Worm (Caenorhabditis elegans) whole organism, L1 larva: ENCODE measurements around the gene srx-17.

ENCODE experiments used
- C04F5.9 ChIP-seq: sonication (generic microtip); optimal IDR thresholded peaks from 2 replicates; lab custom pipeline; 2016; ENCODE audit warnings: missing genetic modification characterization, missing compliant biosample characterization
- C16A3.4 ChIP-seq: fragments of 150-350 bp; optimal IDR thresholded peaks from 2 replicates; lab custom pipeline; 2014; ENCODE audit warnings: missing biosample characterization, missing genetic modification characterization
- C34B4.2 ChIP-seq: sonication (generic microtip); optimal IDR thresholded peaks from 2 replicates; lab custom pipeline; 2017; ENCODE audit warnings: mild to moderate bottlenecking, missing genetic modification characterization, missing compliant biosample characterization
- Y116A8C.19 ChIP-seq: sonication (generic microtip); optimal IDR thresholded peaks from 2 replicates; lab custom pipeline; 2016; ENCODE audit warnings: missing compliant biosample characterization, missing genetic modification characterization, borderline replicate concordance
- aha-1 ChIP-seq: fragments of 150-350 bp; optimal IDR thresholded peaks from 2 replicates; lab custom pipeline; 2014; ENCODE audit warnings: missing biosample characterization, missing genetic modification characterization
- aly-2 ChIP-seq: fragments of 150-350 bp; optimal IDR thresholded peaks from 2 replicates; lab custom pipeline; 2014; ENCODE audit warnings: missing biosample characterization, missing genetic modification characterization
- ama-1 ChIP-seq: fragments of 150-350 bp; optimal IDR thresholded peaks from 2 replicates; lab custom pipeline; 2014
- blmp-1 ChIP-seq: fragments of 150-350 bp; optimal IDR thresholded peaks from 2 replicates; lab custom pipeline; 2014; ENCODE audit warnings: missing biosample characterization, missing genetic modification characterization
- ceh-63 ChIP-seq: fragments of 200-800 bp; sonication (Bioruptor generic); optimal IDR thresholded peaks from 2 replicates; lab custom pipeline; 2018; ENCODE audit warnings: mild to moderate bottlenecking, missing genetic modification characterization, missing compliant biosample characterization
- ceh-8 ChIP-seq: fragments of 200-800 bp; sonication (Bioruptor generic); optimal IDR thresholded peaks from 2 replicates; lab custom pipeline; 2018; ENCODE audit warnings: mild to moderate bottlenecking, missing genetic modification characterization, moderate library complexity, missing compliant biosample characterization
- ceh-88 ChIP-seq: fragments of 200-800 bp; sonication (Bioruptor generic); IDR thresholded peaks from 2 replicates; pipeline ENCODE4 v1.3.6; 2022; ENCODE audit warnings: missing genetic modification characterization, missing compliant biosample characterization
- ces-1 ChIP-seq: fragments of 150-350 bp; optimal IDR thresholded peaks from 2 replicates; lab custom pipeline; 2014; ENCODE audit warnings: missing biosample characterization, missing genetic modification reagents, missing genetic modification characterization
- efl-1 ChIP-seq, 4 experiments: fragments of 150-350 bp; optimal IDR thresholded peaks in 3 of 4; peaks in 1 of 4; 1 replicate in 1 of 4; 2 replicates in 3 of 4; lab custom pipeline; 2014; ENCODE audit warnings: missing biosample characterization in 2 of 4, missing genetic modification characterization in 2 of 4, missing genetic modification reagents in 2 of 4
- egl-13 ChIP-seq: sonication (generic microtip); optimal IDR thresholded peaks from 2 replicates; lab custom pipeline; 2016; ENCODE audit warnings: missing genotype, missing genetic modification reagents, missing genetic modification characterization, missing compliant biosample characterization
- elt-2 ChIP-seq: sonication (generic microtip); optimal IDR thresholded peaks from 2 replicates; lab custom pipeline; 2016; ENCODE audit warnings: missing genetic modification characterization, mild to moderate bottlenecking, inconsistent platforms, missing compliant biosample characterization, missing genetic modification reagents
- ets-5 ChIP-seq: fragments of 200-800 bp; sonication (Bioruptor generic); IDR thresholded peaks from 2 replicates; pipeline ENCODE4 v1.3.6; 2022; ENCODE audit warnings: missing genetic modification characterization, missing compliant biosample characterization
- fkh-10 ChIP-seq: sonication (generic microtip); optimal IDR thresholded peaks from 2 replicates; lab custom pipeline; 2017; ENCODE audit warnings: missing biosample characterization, missing genetic modification reagents, missing genetic modification characterization
- fkh-8 ChIP-seq: sonication (generic microtip); optimal IDR thresholded peaks from 2 replicates; lab custom pipeline; 2016; ENCODE audit warnings: mild to moderate bottlenecking, missing genetic modification characterization, missing compliant biosample characterization
- hlh-17 ChIP-seq: fragments of 200-800 bp; sonication (Bioruptor generic); optimal IDR thresholded peaks from 2 replicates; lab custom pipeline; 2018; ENCODE audit warnings: missing genetic modification characterization, mild to moderate bottlenecking, missing compliant biosample characterization, moderate library complexity, borderline replicate concordance
- hlh-4 ChIP-seq: sonication (generic microtip); optimal IDR thresholded peaks from 2 replicates; lab custom pipeline; 2016; ENCODE audit warnings: mild to moderate bottlenecking, missing genetic modification characterization, missing compliant biosample characterization
- irx-1 ChIP-seq: sonication (generic microtip); optimal IDR thresholded peaks from 2 replicates; lab custom pipeline; 2016; ENCODE audit warnings: missing genetic modification characterization, missing compliant biosample characterization
- isw-1 ChIP-seq: fragments of 200-800 bp; sonication (Bioruptor generic); IDR thresholded peaks from 2 replicates; pipeline ENCODE4 v1.3.6; 2022; ENCODE audit warnings: missing genetic modification characterization, missing compliant biosample characterization
- jun-1 ChIP-seq: fragments of 150-350 bp; optimal IDR thresholded peaks from 2 replicates; lab custom pipeline; 2014; ENCODE audit warnings: missing biosample characterization, missing genetic modification reagents, missing genetic modification characterization
- lin-13 ChIP-seq: fragments of 150-350 bp; optimal IDR thresholded peaks from 2 replicates; lab custom pipeline; 2014; ENCODE audit warnings: missing biosample characterization, missing genetic modification reagents, missing genetic modification characterization
- lin-14 ChIP-seq: fragments of 200-800 bp; sonication (Bioruptor generic); optimal IDR thresholded peaks from 2 replicates; lab custom pipeline; 2018; ENCODE audit warnings: mild to moderate bottlenecking, missing genetic modification characterization, moderate library complexity, missing compliant biosample characterization
- lin-15B ChIP-seq: fragments of 150-350 bp; sonication (generic microtip); optimal IDR thresholded peaks from 3 replicates; lab custom pipeline; 2014; ENCODE audit warnings: missing biosample characterization, missing genetic modification characterization
- lir-3 ChIP-seq: sonication (generic microtip); optimal IDR thresholded peaks from 2 replicates; lab custom pipeline; 2016; ENCODE audit warnings: mild to moderate bottlenecking, missing genetic modification characterization, moderate library complexity, missing compliant biosample characterization; ENCODE audit not compliant: poor library complexity
- lsy-2 ChIP-seq, 2 experiments: fragments of 150-350 bp; optimal IDR thresholded peaks; 2 replicates each; lab custom pipeline; 2014; ENCODE audit warnings: missing biosample characterization in 2 of 2, missing genetic modification characterization in 2 of 2
- mab-9 ChIP-seq: fragments of 200-800 bp; sonication (Bioruptor generic); IDR thresholded peaks from 2 replicates; pipeline ENCODE4 v1.3.6; 2022; ENCODE audit warnings: missing genetic modification reagents, missing genetic modification characterization, missing compliant biosample characterization
- mep-1 ChIP-seq: fragments of 150-350 bp; optimal IDR thresholded peaks from 2 replicates; lab custom pipeline; 2014; ENCODE audit warnings: missing biosample characterization, missing genetic modification characterization
- nhr-11 ChIP-seq: fragments of 150-350 bp; optimal IDR thresholded peaks from 2 replicates; lab custom pipeline; 2014; ENCODE audit warnings: missing biosample characterization, missing genetic modification characterization
- nhr-12 ChIP-seq: sonication (generic microtip); optimal IDR thresholded peaks from 2 replicates; lab custom pipeline; 2017; ENCODE audit warnings: missing biosample characterization, missing genetic modification characterization
- nhr-19 ChIP-seq: fragments of 200-800 bp; sonication (Bioruptor generic); conservative IDR thresholded peaks from 2 replicates; pipeline ENCODE4 v1.3.6; 2022; ENCODE audit warnings: missing genetic modification characterization, missing compliant biosample characterization
- nhr-237 ChIP-seq: fragments of 150-350 bp; optimal IDR thresholded peaks from 2 replicates; lab custom pipeline; 2014; ENCODE audit warnings: missing biosample characterization, missing genetic modification characterization
- nhr-28 ChIP-seq: fragments of 150-350 bp; optimal IDR thresholded peaks from 2 replicates; lab custom pipeline; 2014; ENCODE audit warnings: missing biosample characterization, missing genetic modification characterization
- nhr-71 ChIP-seq: sonication (generic microtip); optimal IDR thresholded peaks from 2 replicates; lab custom pipeline; 2016; ENCODE audit warnings: mild to moderate bottlenecking, missing genetic modification characterization, moderate library complexity, missing compliant biosample characterization
- nhr-76 ChIP-seq: sonication (generic microtip); optimal IDR thresholded peaks from 2 replicates; lab custom pipeline; 2017; ENCODE audit warnings: missing biosample characterization, missing genetic modification characterization
- nhr-84 ChIP-seq: sonication (generic microtip); optimal IDR thresholded peaks from 2 replicates; lab custom pipeline; 2017; ENCODE audit warnings: missing biosample characterization, missing genetic modification characterization
- nhr-85 ChIP-seq: sonication (generic microtip); peaks from one replicate; lab custom pipeline; 2016; ENCODE audit warnings: missing genetic modification characterization, inconsistent platforms, missing compliant biosample characterization
- rnt-1 ChIP-seq: sonication (generic microtip); optimal IDR thresholded peaks from 2 replicates; lab custom pipeline; 2016; ENCODE audit warnings: mild to moderate bottlenecking, missing genetic modification characterization, moderate library complexity, missing compliant biosample characterization
- skn-1 ChIP-seq: fragments of 150-350 bp; optimal IDR thresholded peaks from 2 replicates; lab custom pipeline; 2014; ENCODE audit warnings: missing biosample characterization, missing genetic modification characterization
- snu-23 ChIP-seq: sonication (generic microtip); optimal IDR thresholded peaks from 2 replicates; lab custom pipeline; 2016; ENCODE audit warnings: missing genetic modification characterization, missing compliant biosample characterization
- sox-4 ChIP-seq: sonication (generic microtip); optimal IDR thresholded peaks from 2 replicates; lab custom pipeline; 2016; ENCODE audit warnings: missing genetic modification characterization, missing compliant biosample characterization
- sptf-1 ChIP-seq: fragments of 150-350 bp; optimal IDR thresholded peaks from 2 replicates; lab custom pipeline; 2014; ENCODE audit warnings: missing biosample characterization, missing genetic modification characterization
- swsn-7 ChIP-seq: sonication (generic microtip); optimal IDR thresholded peaks from 2 replicates; lab custom pipeline; 2016; ENCODE audit warnings: missing genetic modification characterization, missing compliant biosample characterization
- tbx-2 ChIP-seq: sonication (generic microtip); optimal IDR thresholded peaks from 2 replicates; lab custom pipeline; 2016; ENCODE audit warnings: missing genetic modification characterization, missing compliant biosample characterization
- tlp-1 ChIP-seq: fragments of 150-350 bp; optimal IDR thresholded peaks from 2 replicates; lab custom pipeline; 2014; ENCODE audit warnings: missing biosample characterization, missing genetic modification characterization
- unc-130 ChIP-seq: fragments of 150-350 bp; optimal IDR thresholded peaks from 2 replicates; lab custom pipeline; 2017; ENCODE audit warnings: missing biosample characterization, missing genetic modification characterization, inconsistent platforms
- unc-30 ChIP-seq: sonication (generic microtip); optimal IDR thresholded peaks from 2 replicates; lab custom pipeline; 2017; ENCODE audit warnings: missing biosample characterization, missing genetic modification characterization
- unc-98 ChIP-seq: fragments of 200-800 bp; sonication (Bioruptor generic); IDR thresholded peaks from 2 replicates; pipeline ENCODE4 v1.3.6; 2022; ENCODE audit warnings: missing genetic modification characterization, missing compliant biosample characterization
- vab-15 ChIP-seq: sonication (generic microtip); optimal IDR thresholded peaks from 2 replicates; lab custom pipeline; 2017; ENCODE audit warnings: missing genotype, mild to moderate bottlenecking, missing genetic modification characterization, missing compliant biosample characterization
- zag-1 ChIP-seq: fragments of 150-350 bp; optimal IDR thresholded peaks from 2 replicates; lab custom pipeline; 2014; ENCODE audit warnings: missing biosample characterization, missing genetic modification characterization
- zip-4 ChIP-seq: fragments of 200-800 bp; sonication (Bioruptor generic); optimal IDR thresholded peaks from 2 replicates; lab custom pipeline; 2018; ENCODE audit warnings: mild to moderate bottlenecking, missing genetic modification characterization, moderate library complexity, missing compliant biosample characterization
- ztf-4 ChIP-seq: fragments of 150-350 bp; optimal IDR thresholded peaks from 2 replicates; lab custom pipeline; 2014; ENCODE audit warnings: missing biosample characterization, missing genetic modification characterization

srx-17 gene

DNA sequence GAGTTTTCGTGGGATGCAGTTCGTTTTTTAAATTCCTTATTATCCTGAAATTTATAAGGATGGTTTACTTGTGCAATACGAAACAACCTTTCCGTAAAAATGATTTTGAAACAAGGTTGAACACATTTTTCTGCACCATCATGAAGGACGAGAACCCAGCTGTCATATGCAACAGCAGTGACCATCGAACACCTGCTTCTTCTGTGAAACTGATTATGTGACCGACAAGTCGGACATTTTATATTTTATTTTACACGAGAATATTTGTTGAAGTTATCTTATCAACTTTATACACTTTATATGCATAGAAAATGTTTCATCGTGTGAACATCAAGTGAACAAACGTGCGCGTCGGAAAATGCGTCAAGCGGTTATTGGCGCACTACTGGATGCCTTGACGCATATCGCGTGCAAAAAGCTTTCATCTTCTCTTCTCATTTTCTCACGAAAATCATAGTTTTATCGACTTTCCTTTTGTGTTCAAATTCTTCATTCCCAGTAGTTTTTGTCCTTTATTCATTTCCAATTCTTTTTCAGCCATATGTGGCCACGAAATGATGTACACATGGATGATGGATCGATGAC, 22.1 kb upstream of the srx-17 start, which contains the start of gene sel-10:
sel-10 (plus strand) TSS at position 538 of the 585 bp plus-strand sequence.
- TF ChIP-seq rnt-1 (tag; lab: Kevin White, UChicago) (peak; percentile 90), fkh-10 (no peak), egl-13 (peak; percentile 9), unc-98 (GFP tag; lab: Robert Waterston, UW) (no peak), sptf-1 (tag; lab: Kevin White, UChicago) (no peak), isw-1 (GFP tag; lab: Robert Waterston, UW) (peak; percentile 68), ets-5 (no peak), C04F5.9 (tag; lab: Kevin White, UChicago) (no peak), nhr-71 (tag; lab: Kevin White, UChicago) (peak; percentile 87), nhr-19 (GFP tag; lab: Robert Waterston, UW) (peak; percentile 82), tbx-2 (tag; lab: Kevin White, UChicago) (peak; percentile 77), nhr-28 (tag; lab: Kevin White, UChicago) (no peak), hlh-17 (GFP tag; lab: Kevin White, UChicago) (no peak), nhr-84 (tag; lab: Kevin White, UChicago) (no peak), nhr-76 (tag; lab: Kevin White, UChicago) (no peak), lsy-2 (tag; optimal IDR thresholded peaks at IDR 0.05; lab: Kevin White, UChicago) (peak; percentile 85 to 88), ceh-8 (GFP tag; lab: Kevin White, UChicago) (peak; percentile 61), tlp-1 (tag; lab: Kevin White, UChicago) (no peak), jun-1 (peak; percentile 50), ceh-88 (GFP tag; lab: Robert Waterston, UW) (no peak), nhr-11 (tag; lab: Kevin White, UChicago) (peak; percentile 9), nhr-237 (no peak), Y116A8C.19 (no peak), zag-1 (tag; lab: Kevin White, UChicago) (no peak), C16A3.4 (tag; lab: Kevin White, UChicago) (peak; percentile 78), nhr-85 (tag; lab: Kevin White, UChicago) (peak; percentile 90), aly-2 (tag; lab: Kevin White, UChicago) (peak; percentile 28), elt-2 (tag; lab: Kevin White, UChicago) (peak; percentile 43), fkh-8 (tag; lab: Kevin White, UChicago) (peak; percentile 71), nhr-12 (tag; lab: Kevin White, UChicago) (no peak), mep-1 (tag; lab: Kevin White, UChicago) (peak; percentile 95), unc-30 (no peak), lin-13 (GFP tag; lab: Kevin White, UChicago) (peak; percentile 65), efl-1 (optimal IDR thresholded peaks at IDR 0.05; lab: Kevin White, UChicago) (peak; percentile 75 to 81), efl-1 (GFP tag; optimal IDR thresholded peaks at IDR 0.05 in 1 of 2; lab: Kevin White, UChicago) (peak; percentile 71 to 98), sox-4 (tag; lab: Kevin White, UChicago) (peak; percentile 55), ceh-63 (GFP tag; lab: Kevin White, UChicago) (no peak), swsn-7 (peak; percentile 85), blmp-1 (tag; lab: Kevin White, UChicago) (peak; percentile 55), ztf-4 (tag; lab: Kevin White, UChicago) (no peak), ces-1 (GFP tag; lab: Kevin White, UChicago) (no peak), aha-1 (tag; lab: Kevin White, UChicago) (peak; percentile 12), unc-130 (tag; lab: Kevin White, UChicago) (peak; percentile 80), mab-9 (GFP tag; lab: Robert Waterston, UW) (no peak), skn-1 (tag; lab: Kevin White, UChicago) (peak; percentile 51), ama-1 (no peak), lin-15B (tag; lab: Kevin White, UChicago) (peak; percentile 63), snu-23 (peak; percentile 81), vab-15 (no peak), hlh-4 (tag; lab: Kevin White, UChicago) (no peak), lir-3 (tag; lab: Kevin White, UChicago) (peak; percentile 57), C34B4.2 (no peak), zip-4 (GFP tag; lab: Kevin White, UChicago) (peak; percentile 41), lin-14 (peak; percentile 88), irx-1 (peak; percentile 64)
